Worm (Caenorhabditis elegans) whole organism, late embryonic: ENCODE results near the gene C10F3.7.

ENCODE experiments used
- F13H6.1 ChIP-seq: sonication (generic microtip); optimal IDR thresholded peaks from 2 replicates; lab custom pipeline; 2016; ENCODE audit warnings: missing genetic modification characterization, missing compliant biosample characterization
- pha-4 ChIP-seq: fragments of 150-350 bp; optimal IDR thresholded peaks from 2 replicates; lab custom pipeline; 2018; ENCODE audit warnings: missing biosample characterization, missing genetic modification reagents, missing genetic modification characterization

ce11 chrV:5963092-5963491 lies 23.6 kb downstream of the C10F3.7 start:
- TF ChIP-seq F13H6.1 (tag; lab: Kevin White, UChicago): no peak
- TF ChIP-seq pha-4 (tag; lab: Kevin White, UChicago): no peak
